Worm (Caenorhabditis elegans): ENCODE results near the gene eas-1.

eas-1 gene

DNA sequence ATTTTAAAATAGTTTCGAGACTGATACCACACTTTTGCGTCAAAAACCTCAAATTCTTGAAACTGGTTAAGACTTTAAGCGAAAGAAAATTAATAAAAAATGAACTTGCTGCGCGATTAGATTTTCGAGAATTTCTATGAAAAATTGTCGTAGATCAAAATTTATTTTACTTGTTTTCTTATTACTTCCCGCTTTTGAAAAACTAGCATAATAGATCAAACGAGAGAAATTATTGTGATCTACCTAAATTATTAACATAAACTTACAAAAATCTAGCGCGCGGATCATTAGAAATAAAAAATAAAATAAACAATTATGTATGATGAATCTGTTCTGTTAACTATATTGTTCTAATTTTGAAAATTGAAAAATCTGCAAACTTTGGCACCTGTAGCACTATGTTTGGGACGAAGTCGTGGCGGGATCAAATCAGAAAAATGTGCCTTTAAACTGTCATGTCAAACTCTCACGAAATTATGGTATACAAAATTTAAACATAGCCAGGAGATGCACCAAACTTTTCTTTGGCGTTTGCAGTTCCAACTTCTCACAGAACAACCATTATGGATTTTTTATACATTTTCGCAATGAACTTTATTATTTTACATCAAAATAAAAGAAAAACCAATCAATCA, 13.3 kb upstream of the eas-1 start:
- TF ChIP-seq nhr-237 (tag; optimal IDR thresholded peaks at IDR 0.05), result no peak
- no peak for TF ChIP-seq nhr-2 (tag; optimal IDR thresholded peaks at IDR 0.05)

DNA sequence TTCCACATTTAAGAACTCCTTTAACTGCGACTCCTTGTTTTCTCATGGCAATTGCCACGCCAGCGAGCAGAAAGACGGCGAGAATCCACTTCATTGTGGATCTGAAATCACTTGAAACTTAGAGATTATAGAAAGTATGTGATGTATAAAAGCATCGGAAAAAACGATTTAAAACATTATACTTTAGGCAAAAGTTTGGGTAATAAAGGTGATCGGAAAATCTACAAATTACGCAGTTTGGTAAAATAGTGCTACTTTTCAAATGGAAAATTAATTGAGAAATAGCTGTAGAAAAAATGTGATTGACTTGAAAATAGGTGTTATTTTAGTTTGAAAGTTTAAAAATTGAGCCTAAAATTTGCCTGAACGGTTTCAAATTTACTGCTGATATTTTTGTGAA, 12.4 kb upstream of the eas-1 start, which contains the start of gene ttr-41:
Gene ttr-41, minus strand, starts transcription at position 101 of the 400 bp plus-strand sequence.
- TF ChIP-seq ceh-39 (tag; optimal IDR thresholded peaks at IDR 0.05) (no peak), flh-1 (GFP tag; optimal IDR thresholded peaks at IDR 0.05) (no peak), tbx-8 (GFP tag; optimal IDR thresholded peaks at IDR 0.05) (no peak)

DNA sequence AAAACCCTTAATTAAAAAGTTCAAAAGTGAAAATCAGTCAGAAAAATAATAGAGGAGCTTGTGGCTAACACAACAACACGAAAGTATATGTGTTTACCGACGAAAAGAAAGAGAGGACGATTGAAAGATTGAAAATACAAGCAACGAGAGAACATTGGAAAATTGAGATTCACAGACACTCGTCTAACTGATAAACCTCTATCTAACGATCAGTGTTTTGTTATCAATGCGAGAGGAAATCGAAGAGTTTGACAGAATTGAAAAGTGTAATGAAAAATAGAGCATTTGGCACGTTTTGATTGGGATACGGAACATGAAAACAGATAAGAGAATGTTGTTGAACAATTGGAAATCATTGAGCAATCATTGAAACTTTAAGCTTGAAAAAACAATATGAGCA, 11.5 kb upstream of the eas-1 start:
- TF ChIP-seq nhr-28 (tag; optimal IDR thresholded peaks at IDR 0.05) (no peak), tbx-8 (GFP tag; optimal IDR thresholded peaks at IDR 0.05) (no peak), sem-2 (GFP tag; optimal IDR thresholded peaks at IDR 0.05) (no peak), ceh-43 (GFP tag; optimal IDR thresholded peaks at IDR 0.05) (no peak), nhr-76 (tag; optimal IDR thresholded peaks at IDR 0.05) (no peak), unc-120 (tag; optimal IDR thresholded peaks at IDR 0.05; ENCODE audit: poor library complexity, severe bottlenecking) (no peak), mls-2 (tag; optimal IDR thresholded peaks at IDR 0.05) (no peak), bed-3 (GFP tag; optimal IDR thresholded peaks at IDR 0.05) (no peak), drap-1 (GFP tag; optimal IDR thresholded peaks at IDR 0.05) (no peak), mab-5 (tag; optimal IDR thresholded peaks at IDR 0.05) (no peak), lin-32 (GFP tag; optimal IDR thresholded peaks at IDR 0.05) (no peak), ztf-11 (tag; optimal IDR thresholded peaks at IDR 0.05) (no peak), cnd-1 (tag; optimal IDR thresholded peaks at IDR 0.05) (no peak), zip-8 (tag; optimal IDR thresholded peaks at IDR 0.05) (no peak), nhr-12 (tag; optimal IDR thresholded peaks at IDR 0.05) (no peak)

DNA sequence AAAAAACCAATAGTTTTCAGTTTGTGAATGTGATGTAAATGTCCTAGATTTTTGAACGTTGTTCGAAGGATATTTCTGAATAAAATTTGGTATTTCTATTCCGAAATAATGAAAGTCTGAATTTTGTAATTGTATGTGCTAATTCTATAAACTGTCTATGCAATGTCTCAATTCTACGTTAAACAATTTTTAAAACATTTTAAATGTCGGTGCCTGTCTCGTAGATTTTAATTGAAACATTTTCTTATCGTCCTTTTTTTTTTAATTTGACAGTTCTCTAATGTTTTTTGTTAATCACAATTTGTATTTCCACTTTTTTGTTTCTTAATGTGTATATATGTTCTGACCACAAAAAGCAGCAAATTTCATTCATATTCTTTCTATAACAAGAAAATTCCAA, 10.5 kb upstream of the eas-1 start, which contains the start of gene F41C3.7:
Gene F41C3.7, plus strand, starts transcription at position 301 of the 400 bp plus-strand sequence.
- TF ChIP-seq bed-3 (GFP tag; optimal IDR thresholded peaks at IDR 0.05) (no peak), flh-1 (GFP tag; optimal IDR thresholded peaks at IDR 0.05) (no peak), lsy-2 (tag; optimal IDR thresholded peaks at IDR 0.05) (no peak), mls-2 (tag; optimal IDR thresholded peaks at IDR 0.05) (no peak), mep-1 (tag; optimal IDR thresholded peaks at IDR 0.05) (no peak), M03D4.4 (tag; optimal IDR thresholded peaks at IDR 0.05) (no peak), ztf-11 (tag; optimal IDR thresholded peaks at IDR 0.05) (no peak), zip-8 (tag; optimal IDR thresholded peaks at IDR 0.05) (no peak), nhr-76 (tag; optimal IDR thresholded peaks at IDR 0.05) (no peak), ceh-83 (GFP tag; optimal IDR thresholded peaks at IDR 0.05) (no peak)

DNA sequence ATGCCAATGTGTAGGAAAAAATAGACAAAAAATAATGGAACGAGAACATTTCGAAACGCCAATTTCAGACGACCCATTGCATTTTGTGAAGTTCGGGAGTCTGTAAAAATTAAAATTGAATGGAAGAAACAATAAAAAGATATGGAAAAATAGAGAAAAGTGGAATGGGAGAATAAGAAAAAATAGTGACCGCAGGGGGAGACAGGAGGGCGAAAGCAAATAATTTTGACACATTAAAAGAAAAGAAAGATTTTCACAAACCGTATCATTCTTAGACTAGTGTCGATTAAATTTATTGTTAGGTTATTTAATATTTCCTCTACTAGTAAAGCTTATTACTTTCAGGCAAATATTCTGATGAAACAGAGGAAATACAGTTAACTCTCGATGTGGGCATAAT, 6.4 kb upstream of the eas-1 start, which contains the start of gene F41C3.11:
Gene F41C3.11, minus strand, starts transcription at position 101 of the 400 bp plus-strand sequence.
- TF ChIP-seq ces-1 (GFP tag; optimal IDR thresholded peaks at IDR 0.05), result no peak
- no peak for TF ChIP-seq lsy-2 (tag; optimal IDR thresholded peaks at IDR 0.05)
- no peak for TF ChIP-seq elt-3 (tag; optimal IDR thresholded peaks at IDR 0.05)
- TF ChIP-seq cnd-1 (tag; optimal IDR thresholded peaks at IDR 0.05), result no peak
- no peak for TF ChIP-seq tbx-8 (GFP tag; optimal IDR thresholded peaks at IDR 0.05)
- TF ChIP-seq elt-1 (tag; optimal IDR thresholded peaks at IDR 0.05; ENCODE audit: borderline replicate concordance, insufficient read depth), result no peak
- no peak for TF ChIP-seq bed-3 (GFP tag; optimal IDR thresholded peaks at IDR 0.05)
- TF ChIP-seq M03D4.4 (tag; optimal IDR thresholded peaks at IDR 0.05), result no peak
- no peak for TF ChIP-seq ceh-43 (GFP tag; optimal IDR thresholded peaks at IDR 0.05)
- TF ChIP-seq hlh-1 (tag; optimal IDR thresholded peaks at IDR 0.05), result no peak
- no peak for TF ChIP-seq snpc-4 (tag; optimal IDR thresholded peaks at IDR 0.05)
- TF ChIP-seq flh-1 (GFP tag; optimal IDR thresholded peaks at IDR 0.05), result no peak
- TF ChIP-seq lin-13 (tag; optimal IDR thresholded peaks at IDR 0.05), result no peak
- TF ChIP-seq zip-8 (tag; optimal IDR thresholded peaks at IDR 0.05), result no peak

DNA sequence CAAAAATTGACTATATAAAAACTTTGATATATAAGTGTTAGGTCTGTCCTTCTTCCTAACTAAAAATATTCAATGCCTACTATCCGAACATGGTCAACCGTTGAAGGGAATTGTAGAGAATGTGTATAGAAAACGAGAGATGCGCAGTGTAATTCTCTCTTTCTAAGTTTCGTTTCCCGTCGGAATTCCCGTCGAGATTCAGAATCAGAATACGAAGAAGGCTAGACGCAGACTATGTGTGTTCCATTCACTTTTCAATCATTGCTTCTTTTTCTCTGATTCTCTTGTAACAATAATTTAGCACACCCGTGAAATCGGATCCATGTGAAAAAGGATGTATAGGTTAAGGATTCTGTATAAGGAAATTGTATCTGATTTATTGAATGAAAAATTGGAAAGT, 5.7 kb upstream of the eas-1 start:
- TF ChIP-seq drap-1 (GFP tag; optimal IDR thresholded peaks at IDR 0.05) (no peak), sem-2 (GFP tag; optimal IDR thresholded peaks at IDR 0.05) (no peak), tbx-8 (GFP tag; optimal IDR thresholded peaks at IDR 0.05) (no peak), pha-4 (tag; optimal IDR thresholded peaks at IDR 0.05) (no peak), blmp-1 (tag; optimal IDR thresholded peaks at IDR 0.05) (peak; percentile 84)
